Worm (Caenorhabditis elegans) whole organism, L4 larva: Measurements from ENCODE around the gene rpl-33.

ENCODE experiments used
- ZK546.5 ChIP-seq, 2 experiments: sonication (generic microtip); optimal IDR thresholded peaks; 2 replicates each; lab custom pipeline; 2017; ENCODE audit warnings: missing biosample characterization in 2 of 2, missing genetic modification characterization in 2 of 2
- aha-1 ChIP-seq: fragments of 150-350 bp; peaks from one replicate; lab custom pipeline; 2014; ENCODE audit warnings: missing biosample characterization, missing genetic modification characterization
- ces-1 ChIP-seq: fragments of 150-350 bp; sonication (generic microtip); optimal IDR thresholded peaks from 4 replicates; lab custom pipeline; 2014; ENCODE audit warnings: missing biosample characterization, missing genetic modification reagents, missing genetic modification characterization
- fkh-10 ChIP-seq: fragments of 150-350 bp; optimal IDR thresholded peaks from 2 replicates; lab custom pipeline; 2014; ENCODE audit warnings: missing biosample characterization, missing genetic modification reagents, missing genetic modification characterization
- jun-1 ChIP-seq: fragments of 150-350 bp; optimal IDR thresholded peaks from 2 replicates; lab custom pipeline; 2014; ENCODE audit warnings: missing biosample characterization, missing genetic modification reagents, missing genetic modification characterization
- lsy-2 ChIP-seq, 2 experiments: fragments of 150-350 bp in 1 of 2; sonication (generic microtip) in 1 of 2; optimal IDR thresholded peaks; 2 replicates each; lab custom pipeline; 2014 to 2017; ENCODE audit warnings: missing biosample characterization in 2 of 2, missing genetic modification characterization in 2 of 2
- mdl-1 ChIP-seq, 2 experiments: fragments of 150-350 bp in 1 of 2; sonication (generic microtip) in 1 of 2; optimal IDR thresholded peaks; 2 replicates each; lab custom pipeline; 2014 to 2017; ENCODE audit warnings: missing biosample characterization in 2 of 2, missing genetic modification characterization in 2 of 2
- mdt-29 ChIP-seq: fragments of 200-800 bp; sonication (Bioruptor generic); IDR thresholded peaks from 2 replicates; pipeline ENCODE4 v1.3.6; 2022; ENCODE audit warnings: missing genetic modification reagents, missing genetic modification characterization, missing compliant biosample characterization
- nhr-237 ChIP-seq: sonication (generic microtip); optimal IDR thresholded peaks from 2 replicates; lab custom pipeline; 2017; ENCODE audit warnings: missing biosample characterization, missing genetic modification characterization
- nhr-25 ChIP-seq: sonication (generic microtip); optimal IDR thresholded peaks from 2 replicates; lab custom pipeline; 2017; ENCODE audit warnings: missing genetic modification characterization, mild to moderate bottlenecking, missing compliant biosample characterization, antibody characterized with exemption, moderate library complexity, borderline replicate concordance; ENCODE audit not compliant: insufficient read depth
- pqm-1 ChIP-seq: sonication (generic microtip); optimal IDR thresholded peaks from 2 replicates; lab custom pipeline; 2017; ENCODE audit warnings: missing biosample characterization, missing genetic modification characterization
- snpc-4 ChIP-seq: fragments of 150-350 bp; optimal IDR thresholded peaks from 2 replicates; lab custom pipeline; 2014; ENCODE audit warnings: missing biosample characterization, missing genetic modification characterization
- unc-62 ChIP-seq, 3 experiments: fragments of 150-350 bp in 1 of 3; sonication (generic microtip); optimal IDR thresholded peaks in 2 of 3; peaks in 1 of 3; 1 replicate in 1 of 3; 2 replicates in 2 of 3; lab custom pipeline; 2014 to 2017; ENCODE audit warnings: missing biosample characterization in 3 of 3, missing genetic modification characterization in 3 of 3, missing genetic modification reagents in 3 of 3, missing genotype in 1 of 3
- ztf-11 ChIP-seq: fragments of 150-350 bp; optimal IDR thresholded peaks from 2 replicates; lab custom pipeline; 2014; ENCODE audit warnings: missing biosample characterization, missing genetic modification characterization

DNA sequence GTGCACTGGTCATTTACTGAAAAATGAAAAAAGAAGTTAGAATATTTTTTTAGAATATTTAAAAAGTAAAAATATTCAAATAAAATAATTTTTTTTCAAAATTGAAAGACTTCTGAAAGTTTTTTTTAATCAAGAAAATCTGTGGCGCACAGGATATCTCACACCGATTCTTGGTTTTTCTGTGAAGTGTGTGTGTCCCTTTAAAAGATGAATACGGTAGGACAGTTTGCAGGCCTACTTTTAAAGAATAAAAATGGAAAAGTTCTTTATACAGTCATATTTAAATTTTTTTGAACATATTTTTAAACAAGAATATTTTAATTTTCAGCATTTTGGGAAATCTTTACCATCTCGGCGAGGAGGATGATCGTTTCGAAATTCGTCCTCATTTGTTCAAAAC is 6.8 kb upstream of the rpl-33 start, which contains the start of gene mct-5:
- TF ChIP-seq unc-62 (GFP tag; optimal IDR thresholded peaks at IDR 0.05 in 1 of 2; lab: Kevin White, UChicago) (no peak), unc-62 (tag; optimal IDR thresholded peaks at IDR 0.05; lab: Kevin White, UChicago) (no peak), lsy-2 (tag; optimal IDR thresholded peaks at IDR 0.05; lab: Kevin White, UChicago) (no peak), snpc-4 (tag; lab: Kevin White, UChicago) (no peak), ces-1 (GFP tag; lab: Kevin White, UChicago) (no peak), aha-1 (tag; lab: Kevin White, UChicago) (no peak), fkh-10 (GFP tag; lab: Kevin White, UChicago) (no peak), nhr-237 (tag; lab: Kevin White, UChicago) (no peak), nhr-25 (tag; lab: Kevin White, UChicago) (no peak), ztf-11 (tag; lab: Kevin White, UChicago) (no peak), mdt-29 (GFP tag; lab: Robert Waterston, UW) (no peak), mdl-1 (tag; optimal IDR thresholded peaks at IDR 0.05; lab: Kevin White, UChicago) (no peak), ZK546.5 (tag; optimal IDR thresholded peaks at IDR 0.05; lab: Kevin White, UChicago) (no peak), pqm-1 (no peak), jun-1 (tag; lab: Kevin White, UChicago) (no peak)
